Worm (Caenorhabditis elegans) whole organism, L4/young adult: Measurements from ENCODE around the gene fbxa-85.

ENCODE experiments used
- dao-5 ChIP-seq: sonication (generic microtip); optimal IDR thresholded peaks from 2 replicates; lab custom pipeline; 2016; ENCODE audit warnings: missing genotype, missing genetic modification characterization, moderate library complexity, missing compliant biosample characterization
- him-1 ChIP-seq: sonication (generic microtip); optimal IDR thresholded peaks from 2 replicates; lab custom pipeline; 2016; ENCODE audit warnings: missing genotype, missing genetic modification reagents, missing genetic modification characterization, missing compliant biosample characterization

- TF ChIP-seq him-1 (tag; lab: Kevin White, UChicago) (no peak), dao-5 (tag; lab: Kevin White, UChicago) (no peak)
These were observed 724 bp upstream of the fbxa-85 start for ce11 chrV:17258244-17258643.
